Fruit fly (Drosophila melanogaster) whole organism, embryonic: ENCODE data around the gene Pcmt.

Experiments used
- B-H1 ChIP-seq: fragments of 200-800 bp; sonication (Bioruptor generic); IDR thresholded peaks from 3 replicates; pipeline ENCODE4 v1.3.6; 2022; ENCODE audit warnings: missing biosample characterization, missing genetic modification characterization
- CG10431 ChIP-seq: fragments of 200-800 bp; sonication (Bioruptor generic); optimal IDR thresholded peaks from 3 replicates; lab custom pipeline; 2018; ENCODE audit warnings: missing biosample characterization, mild to moderate bottlenecking, missing genetic modification characterization
- CG10979 ChIP-seq: fragments of 200-800 bp; sonication (Bioruptor generic); optimal IDR thresholded peaks from 2 replicates; lab custom pipeline; 2018; ENCODE audit warnings: missing biosample characterization, mild to moderate bottlenecking, missing genetic modification characterization, moderate library complexity
- CG11398 ChIP-seq: fragments of 200-800 bp; sonication (Bioruptor generic); optimal IDR thresholded peaks from 2 replicates; lab custom pipeline; 2016; ENCODE audit warnings: missing biosample characterization, missing genetic modification characterization
- CG11504 ChIP-seq: fragments of 200-800 bp; sonication (Bioruptor generic); optimal IDR thresholded peaks from 3 replicates; lab custom pipeline; 2019; ENCODE audit warnings: missing biosample characterization, mild to moderate bottlenecking, missing genetic modification characterization, moderate library complexity
- CG13624 ChIP-seq: fragments of 200-800 bp; sonication (Bioruptor generic); optimal IDR thresholded peaks from 2 replicates; lab custom pipeline; 2016; ENCODE audit warnings: missing biosample characterization, missing genetic modification characterization
- CG14710 ChIP-seq: fragments of 200-800 bp; sonication (Bioruptor generic); optimal IDR thresholded peaks from 3 replicates; lab custom pipeline; 2019; ENCODE audit warnings: missing biosample characterization, mild to moderate bottlenecking, missing genetic modification characterization, moderate library complexity
- CG14860 ChIP-seq: fragments of 200-800 bp; sonication (Bioruptor generic); IDR thresholded peaks from 3 replicates; pipeline ENCODE4 v1.3.6; 2022; ENCODE audit warnings: missing biosample characterization, missing genetic modification characterization; ENCODE audit not compliant: partially characterized antibody
- CG15601 ChIP-seq: fragments of 200-800 bp; sonication (Bioruptor generic); optimal IDR thresholded peaks from 3 replicates; lab custom pipeline; 2019; ENCODE audit warnings: missing biosample characterization, mild to moderate bottlenecking, missing genetic modification characterization, moderate library complexity
- CG17328 ChIP-seq: fragments of 200-800 bp; sonication (Bioruptor generic); IDR thresholded peaks from 2 replicates; pipeline ENCODE4 v1.3.6; 2022; ENCODE audit warnings: missing biosample characterization, missing genetic modification characterization
- CG18619 ChIP-seq: fragments of 200-800 bp; sonication (Bioruptor generic); optimal IDR thresholded peaks from 3 replicates; lab custom pipeline; 2017; ENCODE audit warnings: missing biosample characterization, mild to moderate bottlenecking, missing genetic modification characterization
- CG2889 ChIP-seq: fragments of 200-800 bp; sonication (Bioruptor generic); IDR thresholded peaks from 3 replicates; pipeline ENCODE4 v1.3.6; 2022; ENCODE audit warnings: missing biosample characterization, missing genetic modification characterization
- CG3163 ChIP-seq: fragments of 200-800 bp; sonication (Bioruptor generic); optimal IDR thresholded peaks from 3 replicates; lab custom pipeline; 2016; ENCODE audit warnings: missing biosample characterization, missing genetic modification characterization
- CG34376 ChIP-seq: fragments of 200-800 bp; sonication (Bioruptor generic); optimal IDR thresholded peaks from 2 replicates; lab custom pipeline; 2018; ENCODE audit warnings: missing biosample characterization, mild to moderate bottlenecking, missing genetic modification characterization
- CG3995 ChIP-seq: fragments of 200-800 bp; sonication (Bioruptor generic); optimal IDR thresholded peaks from 3 replicates; lab custom pipeline; 2016; ENCODE audit warnings: missing biosample characterization, missing genetic modification characterization
- CG4707 ChIP-seq: fragments of 200-800 bp; sonication (Bioruptor generic); optimal IDR thresholded peaks from 2 replicates; lab custom pipeline; 2018; ENCODE audit warnings: missing biosample characterization, mild to moderate bottlenecking, missing genetic modification characterization, moderate library complexity
- CG6689 ChIP-seq: fragments of 200-800 bp; sonication (Bioruptor generic); IDR thresholded peaks from 2 replicates; pipeline ENCODE4 v1.3.6; 2022; ENCODE audit warnings: missing biosample characterization, missing genetic modification characterization
- CG8089 ChIP-seq: fragments of 200-800 bp; sonication (Bioruptor generic); optimal IDR thresholded peaks from 3 replicates; lab custom pipeline; 2016; ENCODE audit warnings: missing biosample characterization, missing genetic modification characterization
- CG9876 ChIP-seq: fragments of 200-800 bp; sonication (Bioruptor generic); optimal IDR thresholded peaks from 2 replicates; lab custom pipeline; 2016; ENCODE audit warnings: missing biosample characterization, missing genetic modification characterization
- D ChIP-seq, 2 experiments: fragments of 200-800 bp in 1 of 2; fragments of >200 bp in 1 of 2; sonication (Bioruptor generic) in 1 of 2; optimal IDR thresholded peaks; 2 replicates in 1 of 2; 3 replicates in 1 of 2; lab custom pipeline; 2017; ENCODE audit warnings: mild to moderate bottlenecking in 1 of 2, missing biosample characterization in 1 of 2, missing genetic modification characterization in 1 of 2, missing genetic modification reagents in 1 of 2
- Dbx ChIP-seq: fragments of 200-800 bp; sonication (Bioruptor generic); IDR thresholded peaks from 3 replicates; pipeline ENCODE4 v1.3.6; 2022; ENCODE audit warnings: missing biosample characterization, missing genetic modification characterization
- Dek ChIP-seq: fragments of 200-800 bp; sonication (Bioruptor generic); optimal IDR thresholded peaks from 3 replicates; lab custom pipeline; 2019; ENCODE audit warnings: missing biosample characterization, mild to moderate bottlenecking, missing genetic modification characterization, moderate library complexity
- E2f1 ChIP-seq: fragments of 200-800 bp; sonication (Bioruptor generic); IDR thresholded peaks from 2 replicates; pipeline ENCODE4 v1.3.6; 2022; ENCODE audit warnings: missing biosample characterization, missing genetic modification characterization
- Elba2 ChIP-seq: fragments of 200-800 bp; sonication (Bioruptor generic); optimal IDR thresholded peaks from 3 replicates; lab custom pipeline; 2016; ENCODE audit warnings: missing biosample characterization, missing genetic modification characterization
- HLH3B ChIP-seq: fragments of 200-800 bp; sonication (Bioruptor generic); IDR thresholded peaks from 2 replicates; pipeline ENCODE4 v1.3.6; 2022; ENCODE audit warnings: missing biosample characterization, missing genetic modification characterization
- HmgZ ChIP-seq: fragments of 200-800 bp; sonication (Bioruptor generic); optimal IDR thresholded peaks from 2 replicates; lab custom pipeline; 2018; ENCODE audit warnings: missing biosample characterization, mild to moderate bottlenecking, missing genetic modification characterization
- Hmr ChIP-seq: fragments of 200-800 bp; sonication (Bioruptor generic); optimal IDR thresholded peaks from 3 replicates; lab custom pipeline; 2017; ENCODE audit warnings: mild to moderate bottlenecking, missing biosample characterization, missing genetic modification reagents, missing genetic modification characterization
- Hr78 ChIP-seq, 2 experiments: fragments of 200-800 bp in 1 of 2; fragments of >200 bp in 1 of 2; sonication (Bioruptor generic) in 1 of 2; optimal IDR thresholded peaks; 2 replicates each; lab custom pipeline; 2017 to 2019; ENCODE audit warnings: missing biosample characterization in 2 of 2, missing genetic modification characterization in 2 of 2, mild to moderate bottlenecking in 1 of 2, moderate library complexity in 1 of 2
- Kr ChIP-seq: fragments of 200-800 bp; sonication (Bioruptor generic); optimal IDR thresholded peaks from 2 replicates; lab custom pipeline; 2017; ENCODE audit warnings: missing biosample characterization, mild to moderate bottlenecking, missing genetic modification characterization
- NFAT ChIP-seq: fragments of 200-800 bp; sonication (Bioruptor generic); IDR thresholded peaks from 2 replicates; pipeline ENCODE4 v1.3.6; 2022; ENCODE audit warnings: missing biosample characterization, missing genetic modification characterization
- Rfx ChIP-seq: fragments of 200-800 bp; sonication (Bioruptor generic); IDR thresholded peaks from 2 replicates; pipeline ENCODE4 v1.3.6; 2022; ENCODE audit warnings: missing biosample characterization, missing genetic modification characterization
- bbx ChIP-seq: fragments of 200-800 bp; sonication (Bioruptor generic); IDR thresholded peaks from 2 replicates; pipeline ENCODE4 v1.3.6; 2022; ENCODE audit warnings: missing biosample characterization, missing genetic modification characterization; ENCODE audit not compliant: partially characterized antibody
- cg ChIP-seq: fragments of 200-800 bp; sonication (Bioruptor generic); optimal IDR thresholded peaks from 3 replicates; lab custom pipeline; 2019; ENCODE audit warnings: missing biosample characterization, mild to moderate bottlenecking, missing genetic modification characterization, moderate library complexity
- chm ChIP-seq: fragments of 200-800 bp; sonication (Bioruptor generic); IDR thresholded peaks from 2 replicates; pipeline ENCODE4 v1.3.6; 2022; ENCODE audit warnings: missing biosample characterization, missing genetic modification characterization
- ci ChIP-seq: fragments of 200-800 bp; sonication (Bioruptor generic); IDR thresholded peaks from 3 replicates; pipeline ENCODE4 v1.3.6; 2022; ENCODE audit warnings: missing biosample characterization, missing genetic modification characterization
- danr ChIP-seq: fragments of 200-800 bp; sonication (Bioruptor generic); IDR thresholded peaks from 2 replicates; pipeline ENCODE4 v1.3.6; 2022; ENCODE audit warnings: missing biosample characterization, missing genetic modification characterization
- lilli ChIP-seq: fragments of 200-800 bp; sonication (Bioruptor generic); optimal IDR thresholded peaks from 3 replicates; lab custom pipeline; 2016; ENCODE audit warnings: missing biosample characterization, missing genetic modification characterization
- nom ChIP-seq: fragments of 200-800 bp; sonication (Bioruptor generic); optimal IDR thresholded peaks from 2 replicates; lab custom pipeline; 2017; ENCODE audit warnings: missing biosample characterization, missing genetic modification characterization, mild to moderate bottlenecking, moderate library complexity, missing genetic modification reagents
- pan ChIP-seq, 4 experiments: fragments of >200 bp in 3 of 4; fragments of 200-800 bp in 1 of 4; sonication (Bioruptor generic) in 1 of 4; optimal IDR thresholded peaks in 3 of 4; IDR thresholded peaks in 1 of 4; 2 replicates each; pipeline versions ENCODE4 v1.3.6 to Lab custom; 2017 to 2022; ENCODE audit warnings: missing biosample characterization in 2 of 4, missing genetic modification characterization in 2 of 4, mixed read lengths in 1 of 4
- pfk ChIP-seq: fragments of 200-800 bp; sonication (Bioruptor generic); optimal IDR thresholded peaks from 2 replicates; lab custom pipeline; 2018; ENCODE audit warnings: missing biosample characterization, mild to moderate bottlenecking, missing genetic modification characterization, moderate library complexity
- pum ChIP-seq: fragments of 200-800 bp; sonication (Bioruptor generic); optimal IDR thresholded peaks from 2 replicates; lab custom pipeline; 2016; ENCODE audit warnings: missing biosample characterization, missing genetic modification characterization
- scrt ChIP-seq: fragments of 200-800 bp; sonication (Bioruptor generic); optimal IDR thresholded peaks from 2 replicates; lab custom pipeline; 2018; ENCODE audit warnings: missing biosample characterization, mild to moderate bottlenecking, missing genetic modification characterization, moderate library complexity
- sd ChIP-seq: fragments of 200-800 bp; sonication (Bioruptor generic); optimal IDR thresholded peaks from 3 replicates; lab custom pipeline; 2018; ENCODE audit warnings: missing biosample characterization, mild to moderate bottlenecking, missing genetic modification characterization, moderate library complexity
- sens-2 ChIP-seq: fragments of 200-800 bp; sonication (Bioruptor generic); IDR thresholded peaks from 2 replicates; pipeline ENCODE4 v1.3.6; 2022; ENCODE audit warnings: missing biosample characterization, missing genetic modification characterization
- sqz ChIP-seq: fragments of 200-800 bp; sonication (Bioruptor generic); optimal IDR thresholded peaks from 3 replicates; lab custom pipeline; 2018; ENCODE audit warnings: missing biosample characterization, mild to moderate bottlenecking, missing genetic modification characterization
- sr ChIP-seq: fragments of 200-800 bp; sonication (Bioruptor generic); IDR thresholded peaks from 3 replicates; pipeline ENCODE4 v1.3.6; 2022; ENCODE audit warnings: missing biosample characterization, missing genetic modification characterization
- tap ChIP-seq: fragments of 200-800 bp; optimal IDR thresholded peaks from 3 replicates; lab custom pipeline; 2019; ENCODE audit warnings: missing biosample characterization, mild to moderate bottlenecking, missing genetic modification characterization, moderate library complexity
- wor ChIP-seq: fragments of 200-800 bp; sonication (Bioruptor generic); IDR thresholded peaks from 2 replicates; pipeline ENCODE4 v1.3.6; 2022; ENCODE audit warnings: missing biosample characterization, missing genetic modification characterization

Pcmt gene

DNA sequence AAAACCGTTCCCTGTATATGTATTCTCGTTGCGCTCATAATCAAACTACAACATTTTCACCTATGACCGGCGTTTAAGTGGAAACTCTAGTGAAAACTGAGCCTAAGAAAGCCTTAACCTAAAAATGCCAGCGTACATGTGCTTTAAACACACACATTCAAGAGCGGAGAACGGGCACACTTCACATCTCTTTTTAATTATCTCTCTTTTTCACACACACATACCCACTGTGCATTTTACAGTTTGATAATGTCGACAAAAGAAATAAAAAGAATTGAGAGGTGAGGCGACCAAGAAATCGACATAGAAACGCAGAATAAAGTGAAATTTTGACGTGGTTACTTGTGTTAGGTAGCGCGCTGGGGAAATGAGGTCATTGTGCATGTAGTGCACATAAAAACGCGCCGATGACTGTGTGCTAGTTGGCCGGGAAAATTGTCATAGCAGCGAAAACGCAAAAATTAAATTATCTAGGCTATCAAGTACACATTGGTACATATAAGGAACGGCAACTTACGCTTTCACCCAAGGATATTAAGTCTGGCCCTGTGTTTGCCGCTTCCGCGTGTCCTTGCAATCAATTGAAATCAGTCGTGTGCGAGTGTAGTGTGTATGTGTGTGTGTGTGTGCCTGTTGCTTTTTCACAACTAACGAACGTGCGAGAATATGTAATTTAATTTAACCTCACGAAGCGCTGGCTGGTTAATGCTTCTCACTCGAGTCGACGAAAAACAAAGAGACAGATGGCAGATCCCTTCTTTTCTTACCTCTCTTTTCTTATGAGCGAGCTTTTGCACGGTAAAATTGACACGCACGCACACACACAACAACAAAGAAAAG lies 45.6 kb upstream of the Pcmt start (continued):
- TF ChIP-seq CG10431 = no peak
- no peak for TF ChIP-seq CG13624 (GFP tag; lab: Kevin White, UChicago)
- no peak for TF ChIP-seq B-H1 (GFP tag; lab: Robert Waterston, UW)
- TF ChIP-seq Elba2 = no peak
- TF ChIP-seq CG9876 (GFP tag; lab: Kevin White, UChicago) = no peak
- peak; percentile 13 for TF ChIP-seq CG3163
- peak; percentile 13 for TF ChIP-seq HmgZ (tag; lab: Kevin White, UChicago)
- no peak for TF ChIP-seq CG3995
- TF ChIP-seq cg (GFP tag; lab: Kevin White, UChicago) = peak; percentile 76
- TF ChIP-seq CG14710 = no peak
- TF ChIP-seq NFAT = no peak
- TF ChIP-seq CG8089 = no peak
- no peak for TF ChIP-seq CG15601 (tag; lab: Kevin White, UChicago)
- no peak for TF ChIP-seq CG6689
- no peak for TF ChIP-seq CG11398 (GFP tag; lab: Kevin White, UChicago)
- TF ChIP-seq CG34376 = no peak
- no peak for TF ChIP-seq tap (tag; lab: Kevin White, UChicago)
- no peak for TF ChIP-seq CG18619
- TF ChIP-seq Dbx (GFP tag; lab: Robert Waterston, UW) = no peak
- no peak for TF ChIP-seq E2f1 (GFP tag; lab: Robert Waterston, UW)
- TF ChIP-seq scrt (GFP tag; lab: Kevin White, UChicago) = peak; percentile 86
- no peak for TF ChIP-seq pan (optimal IDR thresholded peaks at IDR 0.05; lab: Kevin White, UChicago)
- TF ChIP-seq pan (GFP tag; optimal IDR thresholded peaks at IDR 0.05 in 1 of 2, IDR thresholded peaks at IDR 0.05 in 1 of 2) = no peak
- TF ChIP-seq pfk (GFP tag; lab: Kevin White, UChicago) = peak; percentile 3
- no peak for TF ChIP-seq sr (GFP tag; lab: Robert Waterston, UW)
- TF ChIP-seq lilli (GFP tag; lab: Kevin White, UChicago) = peak; percentile 10
- TF ChIP-seq chm (GFP tag; lab: Robert Waterston, UW) = no peak
- no peak for TF ChIP-seq nom (GFP tag; lab: Kevin White, UChicago)
- no peak for TF ChIP-seq sd
- TF ChIP-seq pum = no peak
- no peak for TF ChIP-seq HLH3B
- TF ChIP-seq Dek (tag; lab: Kevin White, UChicago) = no peak
- no peak for TF ChIP-seq CG11504 (tag; lab: Kevin White, UChicago)
- TF ChIP-seq sens-2 (GFP tag; lab: Robert Waterston, UW) = no peak
- TF ChIP-seq bbx (GFP tag; lab: Robert Waterston, UW) = no peak
- TF ChIP-seq ci (GFP tag; lab: Robert Waterston, UW) = no peak
- TF ChIP-seq CG17328 (GFP tag; lab: Robert Waterston, UW) = no peak
- no peak for TF ChIP-seq CG2889 (GFP tag; lab: Robert Waterston, UW)
- peak; percentile 65 for TF ChIP-seq CG4707 (GFP tag; lab: Kevin White, UChicago)
- TF ChIP-seq Hr78 (GFP tag; optimal IDR thresholded peaks at IDR 0.05; lab: Kevin White, UChicago) = no peak
- TF ChIP-seq Kr (GFP tag; lab: Kevin White, UChicago) = no peak
- TF ChIP-seq CG14860 (GFP tag; lab: Robert Waterston, UW) = no peak
- TF ChIP-seq danr (GFP tag; lab: Robert Waterston, UW) = no peak
- TF ChIP-seq D (optimal IDR thresholded peaks at IDR 0.05; lab: Kevin White, UChicago) = peak; percentile 78
- no peak for TF ChIP-seq D (GFP tag; optimal IDR thresholded peaks at IDR 0.05; lab: Kevin White, UChicago)
- no peak for TF ChIP-seq Rfx (GFP tag; lab: Robert Waterston, UW)
- no peak for TF ChIP-seq Hmr (GFP tag; lab: Kevin White, UChicago)
- no peak for TF ChIP-seq CG10979 (tag; lab: Kevin White, UChicago)
- no peak for TF ChIP-seq sqz (GFP tag; lab: Kevin White, UChicago)
- no peak for TF ChIP-seq wor (GFP tag; lab: Robert Waterston, UW)
